Fruit fly (Drosophila melanogaster) whole organism, embryonic: ENCODE measurements around the gene mRpL17.

ENCODE experiments used
- Atf6 ChIP-seq: fragments of 200-800 bp; sonication (Bioruptor generic); IDR thresholded peaks from 2 replicates; pipeline ENCODE4 v1.3.6; 2022; ENCODE audit warnings: missing biosample characterization, missing genetic modification characterization
- BtbVII ChIP-seq: fragments of 200-800 bp; sonication (Bioruptor generic); optimal IDR thresholded peaks from 3 replicates; lab custom pipeline; 2017; ENCODE audit warnings: missing biosample characterization, mild to moderate bottlenecking, missing genetic modification characterization
- CG10979 ChIP-seq: fragments of 200-800 bp; sonication (Bioruptor generic); optimal IDR thresholded peaks from 2 replicates; lab custom pipeline; 2018; ENCODE audit warnings: missing biosample characterization, mild to moderate bottlenecking, missing genetic modification characterization, moderate library complexity
- CG11093 ChIP-seq: fragments of 200-800 bp; sonication (Bioruptor generic); IDR thresholded peaks from 3 replicates; pipeline ENCODE4 v1.3.6; 2022; ENCODE audit warnings: missing biosample characterization, missing genetic modification characterization
- CG12071 ChIP-seq: fragments of 200-800 bp; sonication (Bioruptor generic); optimal IDR thresholded peaks from 3 replicates; lab custom pipeline; 2018; ENCODE audit warnings: missing biosample characterization, mild to moderate bottlenecking, missing genetic modification characterization
- CG12299 ChIP-seq: fragments of 200-800 bp; sonication (Bioruptor generic); optimal IDR thresholded peaks from 2 replicates; lab custom pipeline; 2018; ENCODE audit warnings: missing biosample characterization, mild to moderate bottlenecking, missing genetic modification characterization
- CG13894 ChIP-seq: fragments of 200-800 bp; sonication (Bioruptor generic); optimal IDR thresholded peaks from 3 replicates; lab custom pipeline; 2018; ENCODE audit warnings: missing biosample characterization, mild to moderate bottlenecking, missing genetic modification characterization, moderate library complexity
- CG14014 ChIP-seq: fragments of 200-800 bp; sonication (Bioruptor generic); IDR thresholded peaks from 2 replicates; pipeline ENCODE4 v1.3.6; 2022; ENCODE audit warnings: missing biosample characterization, missing genetic modification characterization
- CG1647 ChIP-seq: fragments of 200-800 bp; sonication (Bioruptor generic); optimal IDR thresholded peaks from 3 replicates; lab custom pipeline; 2016; ENCODE audit warnings: missing biosample characterization, missing genetic modification characterization
- CG17802 ChIP-seq: fragments of 200-800 bp; sonication (Bioruptor generic); optimal IDR thresholded peaks from 2 replicates; lab custom pipeline; 2018; ENCODE audit warnings: missing biosample characterization, mild to moderate bottlenecking, missing genetic modification characterization, moderate library complexity
- CG30020 ChIP-seq: fragments of 200-800 bp; optimal IDR thresholded peaks from 2 replicates; lab custom pipeline; 2019; ENCODE audit warnings: missing biosample characterization, mild to moderate bottlenecking, missing genetic modification characterization, moderate library complexity
- CG31224 ChIP-seq: fragments of 200-800 bp; sonication (Bioruptor generic); IDR thresholded peaks from 2 replicates; pipeline ENCODE4 v1.3.6; 2022; ENCODE audit warnings: missing biosample characterization, missing genetic modification characterization
- CG3163 ChIP-seq: fragments of 200-800 bp; sonication (Bioruptor generic); optimal IDR thresholded peaks from 3 replicates; lab custom pipeline; 2016; ENCODE audit warnings: missing biosample characterization, missing genetic modification characterization
- CG33557 ChIP-seq: fragments of 200-800 bp; sonication (Bioruptor generic); optimal IDR thresholded peaks from 2 replicates; lab custom pipeline; 2019; ENCODE audit warnings: missing biosample characterization, mild to moderate bottlenecking, missing genetic modification characterization, moderate library complexity
- CG3995 ChIP-seq: fragments of 200-800 bp; sonication (Bioruptor generic); optimal IDR thresholded peaks from 3 replicates; lab custom pipeline; 2016; ENCODE audit warnings: missing biosample characterization, missing genetic modification characterization
- CG4282 ChIP-seq: fragments of 200-800 bp; sonication (Bioruptor generic); optimal IDR thresholded peaks from 2 replicates; lab custom pipeline; 2016; ENCODE audit warnings: missing biosample characterization, missing genetic modification characterization
- CG5245 ChIP-seq: fragments of 200-800 bp; sonication (Bioruptor generic); optimal IDR thresholded peaks from 3 replicates; lab custom pipeline; 2016; ENCODE audit warnings: missing biosample characterization, missing genetic modification characterization
- CG7556 ChIP-seq: fragments of 200-800 bp; sonication (Bioruptor generic); optimal IDR thresholded peaks from 2 replicates; lab custom pipeline; 2017; ENCODE audit warnings: missing biosample characterization, mild to moderate bottlenecking, missing genetic modification characterization
- CG8388 ChIP-seq: fragments of 200-800 bp; sonication (Bioruptor generic); optimal IDR thresholded peaks from 2 replicates; lab custom pipeline; 2019; ENCODE audit warnings: missing biosample characterization, mild to moderate bottlenecking, missing genetic modification characterization, moderate library complexity
- CG9609 ChIP-seq: fragments of 200-800 bp; sonication (Bioruptor generic); optimal IDR thresholded peaks from 3 replicates; lab custom pipeline; 2016; ENCODE audit warnings: missing biosample characterization, missing genetic modification characterization
- D19B ChIP-seq: fragments of 200-800 bp; sonication (Bioruptor generic); optimal IDR thresholded peaks from 2 replicates; lab custom pipeline; 2017; ENCODE audit warnings: missing biosample characterization, mild to moderate bottlenecking, missing genetic modification characterization
- E2f1 ChIP-seq: fragments of 200-800 bp; sonication (Bioruptor generic); IDR thresholded peaks from 2 replicates; pipeline ENCODE4 v1.3.6; 2022; ENCODE audit warnings: missing biosample characterization, missing genetic modification characterization
- HLH54F ChIP-seq: fragments of 200-800 bp; sonication (Bioruptor generic); optimal IDR thresholded peaks from 3 replicates; lab custom pipeline; 2016; ENCODE audit warnings: missing biosample characterization, missing genetic modification characterization
- HmgD ChIP-seq: fragments of 200-800 bp; sonication (Bioruptor generic); optimal IDR thresholded peaks from 3 replicates; lab custom pipeline; 2016; ENCODE audit warnings: missing biosample characterization, missing genetic modification characterization
- Nf-YB ChIP-seq: fragments of 200-800 bp; sonication (Bioruptor generic); optimal IDR thresholded peaks from 3 replicates; lab custom pipeline; 2019; ENCODE audit warnings: missing biosample characterization, mild to moderate bottlenecking, missing genetic modification characterization, moderate library complexity
- Oaz ChIP-seq: fragments of 200-800 bp; sonication (Bioruptor generic); IDR thresholded peaks from 2 replicates; pipeline ENCODE4 v1.3.6; 2022; ENCODE audit warnings: missing biosample characterization, missing genetic modification characterization
- PHDP ChIP-seq: fragments of 200-800 bp; sonication (Bioruptor generic); optimal IDR thresholded peaks from 3 replicates; lab custom pipeline; 2018; ENCODE audit warnings: missing biosample characterization, mild to moderate bottlenecking, missing genetic modification characterization, moderate library complexity
- Sox100B ChIP-seq: fragments of 200-800 bp; sonication (Bioruptor generic); optimal IDR thresholded peaks from 3 replicates; lab custom pipeline; 2018; ENCODE audit warnings: missing biosample characterization, mild to moderate bottlenecking, missing genetic modification characterization
- Taf1 ChIP-seq: fragments of 200-800 bp; sonication (Bioruptor generic); IDR thresholded peaks from 2 replicates; pipeline ENCODE4 v1.3.6; 2022; ENCODE audit warnings: missing biosample characterization, missing genetic modification characterization
- Usf ChIP-seq: fragments of 200-800 bp; sonication (Bioruptor generic); optimal IDR thresholded peaks from 2 replicates; lab custom pipeline; 2017; ENCODE audit warnings: missing genotype, missing biosample characterization, missing genetic modification characterization
- abd-A ChIP-seq: fragments of 200-800 bp; sonication (Bioruptor generic); optimal IDR thresholded peaks from 3 replicates; lab custom pipeline; 2019; ENCODE audit warnings: missing biosample characterization, mild to moderate bottlenecking, missing genetic modification characterization, moderate library complexity
- ara ChIP-seq: fragments of 200-800 bp; sonication (Bioruptor generic); IDR thresholded peaks from 2 replicates; pipeline ENCODE4 v1.3.6; 2022; ENCODE audit warnings: missing biosample characterization, missing genetic modification characterization
- ase ChIP-seq: fragments of 200-800 bp; sonication (Bioruptor generic); IDR thresholded peaks from 3 replicates; pipeline ENCODE4 v1.3.6; 2022; ENCODE audit warnings: missing biosample characterization, missing genetic modification characterization
- bigmax ChIP-seq: fragments of 200-800 bp; sonication (Bioruptor generic); optimal IDR thresholded peaks from 2 replicates; lab custom pipeline; 2018; ENCODE audit warnings: missing biosample characterization, mild to moderate bottlenecking, missing genetic modification characterization
- btn ChIP-seq: fragments of 200-800 bp; sonication (Bioruptor generic); optimal IDR thresholded peaks from 2 replicates; lab custom pipeline; 2016; ENCODE audit warnings: missing biosample characterization, missing genetic modification characterization
- cad ChIP-seq: fragments of >200 bp; optimal IDR thresholded peaks from 2 replicates; lab custom pipeline; 2017; ENCODE audit warnings: missing biosample characterization, missing genetic modification characterization
- chif ChIP-seq, 2 experiments: fragments of 200-800 bp; sonication (Bioruptor generic); optimal IDR thresholded peaks; 3 replicates each; lab custom pipeline; 2016; ENCODE audit warnings: missing biosample characterization in 2 of 2, missing genetic modification characterization in 2 of 2
- ci ChIP-seq: fragments of 200-800 bp; sonication (Bioruptor generic); IDR thresholded peaks from 3 replicates; pipeline ENCODE4 v1.3.6; 2022; ENCODE audit warnings: missing biosample characterization, missing genetic modification characterization
- dmrt99B ChIP-seq: fragments of 200-800 bp; sonication (Bioruptor generic); optimal IDR thresholded peaks from 2 replicates; lab custom pipeline; 2018; ENCODE audit warnings: missing biosample characterization, mild to moderate bottlenecking, missing genetic modification characterization, moderate library complexity
- ems ChIP-seq: fragments of 200-800 bp; sonication (Bioruptor generic); optimal IDR thresholded peaks from 3 replicates; lab custom pipeline; 2016; ENCODE audit warnings: missing biosample characterization, missing genetic modification characterization
- insv ChIP-seq, 2 experiments: fragments of 200-800 bp; sonication (Bioruptor generic); optimal IDR thresholded peaks; 3 replicates each; lab custom pipeline; 2016 to 2018; ENCODE audit warnings: missing biosample characterization in 2 of 2, missing genetic modification characterization in 2 of 2
- kay ChIP-seq: fragments of 200-800 bp; sonication (Bioruptor generic); optimal IDR thresholded peaks from 2 replicates; lab custom pipeline; 2016; ENCODE audit warnings: missing biosample characterization, missing genetic modification characterization
- lov ChIP-seq, 2 experiments: fragments of 200-800 bp in 1 of 2; fragments of >200 bp in 1 of 2; sonication (Bioruptor generic) in 1 of 2; IDR thresholded peaks in 1 of 2; optimal IDR thresholded peaks in 1 of 2; 2 replicates in 1 of 2; 3 replicates in 1 of 2; pipeline versions ENCODE4 v1.3.6 to Lab custom; 2017 to 2022; ENCODE audit warnings: missing biosample characterization in 1 of 2, missing genetic modification characterization in 1 of 2
- mld ChIP-seq: fragments of 200-800 bp; sonication (Bioruptor generic); IDR thresholded peaks from 3 replicates; pipeline ENCODE4 v1.3.6; 2022; ENCODE audit warnings: missing biosample characterization, missing genetic modification characterization; ENCODE audit not compliant: partially characterized antibody
- nerfin-1 ChIP-seq: fragments of 200-800 bp; sonication (Bioruptor generic); optimal IDR thresholded peaks from 3 replicates; lab custom pipeline; 2019; ENCODE audit warnings: missing biosample characterization, mild to moderate bottlenecking, missing genetic modification characterization, moderate library complexity
- org-1 ChIP-seq: fragments of 200-800 bp; sonication (Bioruptor generic); optimal IDR thresholded peaks from 2 replicates; lab custom pipeline; 2017; ENCODE audit warnings: missing biosample characterization, missing genetic modification characterization
- sens-2 ChIP-seq: fragments of 200-800 bp; sonication (Bioruptor generic); IDR thresholded peaks from 2 replicates; pipeline ENCODE4 v1.3.6; 2022; ENCODE audit warnings: missing biosample characterization, missing genetic modification characterization
- trh ChIP-seq: fragments of 200-800 bp; sonication (Bioruptor generic); optimal IDR thresholded peaks from 2 replicates; lab custom pipeline; 2016; ENCODE audit warnings: missing biosample characterization, missing genetic modification characterization
- wdn ChIP-seq: fragments of 200-800 bp; sonication (Bioruptor generic); IDR thresholded peaks from 2 replicates; pipeline ENCODE4 v1.3.6; 2022; ENCODE audit warnings: missing biosample characterization, missing genetic modification characterization
- z ChIP-seq: fragments of 200-800 bp; sonication (Bioruptor generic); IDR thresholded peaks from 3 replicates; pipeline ENCODE4 v1.3.6; 2022; ENCODE audit warnings: missing biosample characterization, missing genetic modification characterization

Gene mRpL17

dm6 chr3L:264378-265151 is at the start of gene mRpL17, which contains the start of gene Tudor-SN (continued):
- no peak for TF ChIP-seq CG11093 (GFP tag; lab: Robert Waterston, UW)
- no peak for TF ChIP-seq D19B (GFP tag; lab: Kevin White, UChicago)
- peak; percentile 40 for TF ChIP-seq HLH54F (GFP tag; lab: Kevin White, UChicago)
- TF ChIP-seq mld (GFP tag; lab: Robert Waterston, UW), result peak; percentile 95
- TF ChIP-seq CG13894 (tag; lab: Kevin White, UChicago), result no peak
- peak; percentile 81 for TF ChIP-seq CG30020
- no peak for TF ChIP-seq Nf-YB
- TF ChIP-seq Atf6 (GFP tag; lab: Robert Waterston, UW), result 0 out of 2 replicates have a peak, but pooled peaks have one; percentile 42
- no peak for TF ChIP-seq btn (GFP tag; lab: Kevin White, UChicago)
- no peak for TF ChIP-seq HmgD (GFP tag; lab: Kevin White, UChicago)
- TF ChIP-seq chif (GFP tag; optimal IDR thresholded peaks at IDR 0.05; lab: Kevin White, UChicago), result no peak
- TF ChIP-seq CG9609 (GFP tag; lab: Kevin White, UChicago), result no peak
- TF ChIP-seq BtbVII (GFP tag; lab: Kevin White, UChicago), result peak; percentile 14
- TF ChIP-seq CG14014 (GFP tag; lab: Robert Waterston, UW), result no peak
- TF ChIP-seq CG7556, result peak; percentile 34
- TF ChIP-seq wdn, result no peak
- TF ChIP-seq lov (optimal IDR thresholded peaks at IDR 0.05; lab: Kevin White, UChicago), result no peak
- no peak for TF ChIP-seq lov (GFP tag; IDR thresholded peaks at IDR 0.05; lab: Robert Waterston, UW)
- TF ChIP-seq nerfin-1 (tag; lab: Kevin White, UChicago), result peak; percentile 37
- TF ChIP-seq CG33557 (GFP tag; lab: Kevin White, UChicago), result peak; percentile 43
- no peak for TF ChIP-seq cad (GFP tag; lab: Kevin White, UChicago)
- TF ChIP-seq Oaz (GFP tag; lab: Robert Waterston, UW), result no peak
- no peak for TF ChIP-seq PHDP
- no peak for TF ChIP-seq CG12299 (tag; lab: Kevin White, UChicago)
- peak; percentile 9 for TF ChIP-seq CG8388
- no peak for TF ChIP-seq Taf1 (GFP tag; lab: Robert Waterston, UW)
- peak; percentile 27 for TF ChIP-seq dmrt99B (tag; lab: Kevin White, UChicago)
- TF ChIP-seq bigmax (GFP tag; lab: Kevin White, UChicago), result peak; percentile 38
- no peak for TF ChIP-seq CG3163 (GFP tag; lab: Kevin White, UChicago)
- 0 out of 3 replicates have a peak, but pooled peaks have one; percentile 5 for TF ChIP-seq ci (GFP tag; lab: Robert Waterston, UW)
- no peak for TF ChIP-seq abd-A
- TF ChIP-seq Sox100B, result peak; percentile 64
- TF ChIP-seq CG5245, result no peak
- TF ChIP-seq CG10979 (tag; lab: Kevin White, UChicago), result peak; percentile 23
- peak; percentile 32 for TF ChIP-seq ems (GFP tag; lab: Kevin White, UChicago)
- no peak for TF ChIP-seq CG12071 (GFP tag; lab: Kevin White, UChicago)
- peak; percentile 22 for TF ChIP-seq CG3995
- no peak for TF ChIP-seq CG31224 (GFP tag; lab: Robert Waterston, UW)
- no peak for TF ChIP-seq org-1 (GFP tag; lab: Kevin White, UChicago)
- no peak for TF ChIP-seq CG1647
- no peak for TF ChIP-seq trh (GFP tag; lab: Kevin White, UChicago)
- no peak for TF ChIP-seq CG17802 (tag; lab: Kevin White, UChicago)
- no peak for TF ChIP-seq z (GFP tag; lab: Robert Waterston, UW)
- no peak for TF ChIP-seq sens-2 (GFP tag; lab: Robert Waterston, UW)
- no peak for TF ChIP-seq ase (GFP tag; lab: Robert Waterston, UW)
- TF ChIP-seq insv (GFP tag; optimal IDR thresholded peaks at IDR 0.05; lab: Kevin White, UChicago), result no peak
- no peak for TF ChIP-seq Usf (GFP tag; lab: Kevin White, UChicago)
- TF ChIP-seq kay (GFP tag; lab: Kevin White, UChicago), result peak; percentile 25
- TF ChIP-seq CG4282 (GFP tag; lab: Kevin White, UChicago), result no peak
- TF ChIP-seq ara (GFP tag; lab: Robert Waterston, UW), result no peak
- TF ChIP-seq E2f1 (GFP tag; lab: Robert Waterston, UW), result no peak
